Fruit fly (Drosophila melanogaster) whole organism, pupa: Measurements from ENCODE around the gene CG4218.

ENCODE experiments used
- CG10348 ChIP-seq: fragments of 200-800 bp; sonication (Bioruptor generic); IDR thresholded peaks from 2 replicates; pipeline ENCODE4 v1.3.6; 2022; ENCODE audit warnings: missing biosample characterization, missing genetic modification characterization
- CG12605 ChIP-seq: fragments of 200-800 bp; sonication (Bioruptor generic); IDR thresholded peaks from 2 replicates; pipeline ENCODE4 v1.3.6; 2022; ENCODE audit warnings: missing biosample characterization, missing genetic modification characterization
- CG13204 ChIP-seq: fragments of 200-800 bp; sonication (Bioruptor generic); optimal IDR thresholded peaks from 2 replicates; lab custom pipeline; 2018; ENCODE audit warnings: missing biosample characterization, mild to moderate bottlenecking, missing genetic modification characterization, moderate library complexity
- CG14655 ChIP-seq: fragments of 200-800 bp; sonication (Bioruptor generic); optimal IDR thresholded peaks from 3 replicates; lab custom pipeline; 2017; ENCODE audit warnings: mild to moderate bottlenecking, missing biosample characterization, missing genetic modification reagents, missing genetic modification characterization
- CG15710 ChIP-seq: fragments of 200-800 bp; sonication (Bioruptor generic); optimal IDR thresholded peaks from 2 replicates; lab custom pipeline; 2018; ENCODE audit warnings: missing biosample characterization, mild to moderate bottlenecking, missing genetic modification characterization, moderate library complexity
- CG17806 ChIP-seq: fragments of 200-800 bp; sonication (Bioruptor generic); optimal IDR thresholded peaks from 2 replicates; lab custom pipeline; 2018; ENCODE audit warnings: missing biosample characterization, mild to moderate bottlenecking, missing genetic modification characterization, moderate library complexity
- CG32121 ChIP-seq: fragments of 200-800 bp; sonication (Bioruptor generic); IDR thresholded peaks from 2 replicates; pipeline ENCODE4 v1.3.6; 2022; ENCODE audit warnings: missing biosample characterization, missing genetic modification characterization
- CG34367 ChIP-seq: fragments of 200-800 bp; sonication (Bioruptor generic); optimal IDR thresholded peaks from 2 replicates; lab custom pipeline; 2018; ENCODE audit warnings: missing biosample characterization, mild to moderate bottlenecking, missing genetic modification characterization
- CG4496 ChIP-seq: fragments of 200-800 bp; sonication (Bioruptor generic); IDR thresholded peaks from 3 replicates; pipeline ENCODE4 v1.3.6; 2022; ENCODE audit warnings: missing biosample characterization, missing genetic modification characterization
- CG8159 ChIP-seq: fragments of 200-800 bp; sonication (Bioruptor generic); optimal IDR thresholded peaks from 3 replicates; lab custom pipeline; 2018; ENCODE audit warnings: missing biosample characterization, mild to moderate bottlenecking, missing genetic modification characterization, moderate library complexity
- CG8301 ChIP-seq: fragments of 200-800 bp; sonication (Bioruptor generic); optimal IDR thresholded peaks from 2 replicates; lab custom pipeline; 2018; ENCODE audit warnings: missing biosample characterization, mild to moderate bottlenecking, missing genetic modification characterization
- CG9948 ChIP-seq: fragments of 200-800 bp; sonication (Bioruptor generic); optimal IDR thresholded peaks from 2 replicates; lab custom pipeline; 2018; ENCODE audit warnings: missing biosample characterization, mild to moderate bottlenecking, missing genetic modification characterization, moderate library complexity
- D1 ChIP-seq: fragments of 200-800 bp; sonication (Bioruptor generic); optimal IDR thresholded peaks from 2 replicates; lab custom pipeline; 2018; ENCODE audit warnings: missing biosample characterization, mild to moderate bottlenecking, missing genetic modification characterization, moderate library complexity
- EcR ChIP-seq: fragments of 200-800 bp; sonication (Bioruptor generic); optimal IDR thresholded peaks from 3 replicates; lab custom pipeline; 2019; ENCODE audit warnings: missing biosample characterization, missing genetic modification characterization, mild to moderate bottlenecking, moderate library complexity, missing genetic modification reagents
- Ets98B ChIP-seq: fragments of 200-800 bp; sonication (Bioruptor generic); IDR thresholded peaks from 2 replicates; pipeline ENCODE4 v1.3.6; 2022; ENCODE audit warnings: missing biosample characterization, missing genetic modification characterization
- Pif1A ChIP-seq: fragments of 200-800 bp; sonication (Bioruptor generic); optimal IDR thresholded peaks from 3 replicates; lab custom pipeline; 2016; ENCODE audit warnings: missing biosample characterization, missing genetic modification characterization
- Pif1B ChIP-seq: fragments of 200-800 bp; sonication (Bioruptor generic); optimal IDR thresholded peaks from 3 replicates; lab custom pipeline; 2016; ENCODE audit warnings: missing biosample characterization, missing genetic modification characterization
- Snoo ChIP-seq: fragments of 200-800 bp; sonication (Bioruptor generic); optimal IDR thresholded peaks from 3 replicates; lab custom pipeline; 2017; ENCODE audit warnings: missing biosample characterization, mild to moderate bottlenecking, missing genetic modification characterization, inconsistent platforms
- fd96Ca ChIP-seq: fragments of 200-800 bp; sonication (Bioruptor generic); IDR thresholded peaks from 3 replicates; pipeline ENCODE4 v1.3.6; 2022; ENCODE audit warnings: missing biosample characterization, missing genetic modification characterization
- gl ChIP-seq: fragments of 200-800 bp; sonication (Bioruptor generic); optimal IDR thresholded peaks from 2 replicates; lab custom pipeline; 2018; ENCODE audit warnings: missing biosample characterization, mild to moderate bottlenecking, missing genetic modification characterization
- rn ChIP-seq: fragments of 200-800 bp; sonication (Bioruptor generic); IDR thresholded peaks from 2 replicates; pipeline ENCODE4 v1.3.6; 2022; ENCODE audit warnings: missing biosample characterization, missing genetic modification characterization

Gene CG4218

DNA sequence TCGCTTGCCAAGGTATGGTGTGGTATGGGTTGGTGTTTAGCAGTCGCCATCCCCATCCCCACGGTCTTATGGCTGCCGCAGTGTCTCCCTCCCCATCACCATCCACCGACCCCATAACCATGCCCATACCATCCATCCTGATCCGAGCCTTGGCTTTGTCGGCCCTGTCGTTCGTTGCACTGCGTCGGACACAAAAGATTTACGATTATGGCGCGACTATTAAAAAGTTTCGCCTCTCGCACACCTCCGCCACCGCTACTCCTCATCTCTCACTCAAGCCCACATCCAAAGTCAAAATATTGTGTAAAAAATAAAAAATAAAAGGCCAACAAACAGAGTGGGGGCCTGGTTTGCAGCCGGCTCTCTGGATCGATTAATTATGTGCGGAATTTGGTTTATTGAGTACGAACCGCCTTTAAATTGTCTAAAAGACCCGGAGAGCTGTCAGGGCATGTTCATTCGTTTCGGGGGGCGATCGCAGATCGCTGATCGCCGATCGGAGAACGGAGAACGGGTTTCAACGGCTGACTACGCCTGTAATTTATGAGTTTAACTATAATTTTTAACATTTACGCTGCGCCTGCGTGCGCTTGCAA, 17.5 kb downstream of the CG4218 start:
- TF ChIP-seq Ets98B, result no peak
- no peak for TF ChIP-seq CG17806 (tag; lab: Kevin White, UChicago)
- peak; percentile 54; the same call in 2 of the 3 replicates for TF ChIP-seq fd96Ca (GFP tag; lab: Robert Waterston, UW)
- TF ChIP-seq CG10348 (GFP tag; lab: Robert Waterston, UW), result no peak
- TF ChIP-seq D1 (tag; lab: Kevin White, UChicago), result no peak
- no peak for TF ChIP-seq CG8159 (tag; lab: Kevin White, UChicago)
- peak; percentile 1 for TF ChIP-seq gl
- no peak for TF ChIP-seq rn (GFP tag; lab: Robert Waterston, UW)
- TF ChIP-seq CG15710 (tag; lab: Kevin White, UChicago), result no peak
- peak; percentile 34 for TF ChIP-seq CG13204
- no peak for TF ChIP-seq CG8301 (tag; lab: Kevin White, UChicago)
- TF ChIP-seq CG14655 (GFP tag; lab: Kevin White, UChicago), result no peak
- no peak for TF ChIP-seq Pif1A (GFP tag; lab: Kevin White, UChicago)
- TF ChIP-seq EcR, result peak; percentile 94
- TF ChIP-seq CG9948, result no peak
- TF ChIP-seq CG32121 (GFP tag; lab: Robert Waterston, UW), result no peak
- no peak for TF ChIP-seq Pif1B (GFP tag; lab: Kevin White, UChicago)
- no peak for TF ChIP-seq Snoo (tag; lab: Kevin White, UChicago)
- no peak for TF ChIP-seq CG34367 (tag; lab: Kevin White, UChicago)
- TF ChIP-seq CG12605 (GFP tag; lab: Robert Waterston, UW), result no peak
- TF ChIP-seq CG4496 (GFP tag; lab: Robert Waterston, UW), result peak; percentile 38; the same call in 1 of the 3 replicates

- TF ChIP-seq fd96Ca (GFP tag; lab: Robert Waterston, UW) (no peak), Snoo (tag; lab: Kevin White, UChicago) (no peak), Pif1B (GFP tag; lab: Kevin White, UChicago) (no peak), CG12605 (GFP tag; lab: Robert Waterston, UW) (no peak), gl (no peak), CG9948 (no peak), CG15710 (tag; lab: Kevin White, UChicago) (no peak), CG14655 (GFP tag; lab: Kevin White, UChicago) (no peak), CG32121 (GFP tag; lab: Robert Waterston, UW) (no peak), D1 (tag; lab: Kevin White, UChicago) (no peak), Ets98B (no peak), CG34367 (tag; lab: Kevin White, UChicago) (no peak), CG8301 (tag; lab: Kevin White, UChicago) (no peak), CG4496 (GFP tag; lab: Robert Waterston, UW) (no peak), CG13204 (no peak), CG8159 (tag; lab: Kevin White, UChicago) (no peak)
These were observed 18.2 kb downstream of the CG4218 start for dm6 chr2L:14530685-14531084.

dm6 chr2L:14528954-14529660, 19.8 kb downstream of the CG4218 start:
- peak; percentile 39; the same call in 1 of the 3 replicates for TF ChIP-seq fd96Ca (GFP tag; lab: Robert Waterston, UW)
- TF ChIP-seq Pif1A (GFP tag; lab: Kevin White, UChicago), result peak; percentile 26
- no peak for TF ChIP-seq gl
- peak; percentile 41 for TF ChIP-seq CG9948
- TF ChIP-seq CG4496 (GFP tag; lab: Robert Waterston, UW), result 0 out of 3 replicates have a peak, but pooled peaks have one; percentile 50
- TF ChIP-seq CG13204, result no peak
- TF ChIP-seq CG17806 (tag; lab: Kevin White, UChicago), result peak; percentile 48
- peak; percentile 64 for TF ChIP-seq Pif1B (GFP tag; lab: Kevin White, UChicago)
- TF ChIP-seq CG32121 (GFP tag; lab: Robert Waterston, UW), result no peak
- TF ChIP-seq Ets98B, result no peak
- TF ChIP-seq CG10348 (GFP tag; lab: Robert Waterston, UW), result no peak
- TF ChIP-seq rn (GFP tag; lab: Robert Waterston, UW), result 0 out of 2 replicates have a peak, but pooled peaks have one; percentile 7
- TF ChIP-seq EcR, result no peak
- peak; percentile 62 for TF ChIP-seq CG15710 (tag; lab: Kevin White, UChicago)
- no peak; the same call in 1 of the 2 replicates for TF ChIP-seq CG12605 (GFP tag; lab: Robert Waterston, UW)
- peak; percentile 68 for TF ChIP-seq CG14655 (GFP tag; lab: Kevin White, UChicago)
- TF ChIP-seq Snoo (tag; lab: Kevin White, UChicago), result no peak
- TF ChIP-seq CG8159 (tag; lab: Kevin White, UChicago), result peak; percentile 39
- TF ChIP-seq CG8301 (tag; lab: Kevin White, UChicago), result peak; percentile 44
- TF ChIP-seq D1 (tag; lab: Kevin White, UChicago), result peak; percentile 29
- TF ChIP-seq CG34367 (tag; lab: Kevin White, UChicago), result peak; percentile 58

dm6 chr2L:14527200-14527797, 21.6 kb downstream of the CG4218 start:
- TF ChIP-seq CG10348 (GFP tag; lab: Robert Waterston, UW) (no peak), D1 (tag; lab: Kevin White, UChicago) (no peak), CG17806 (tag; lab: Kevin White, UChicago) (no peak), CG4496 (GFP tag; lab: Robert Waterston, UW) (no peak), CG13204 (no peak), Snoo (tag; lab: Kevin White, UChicago) (no peak), rn (GFP tag; lab: Robert Waterston, UW) (no peak), Pif1B (GFP tag; lab: Kevin White, UChicago) (no peak), CG8159 (tag; lab: Kevin White, UChicago) (no peak), Pif1A (GFP tag; lab: Kevin White, UChicago) (no peak), CG12605 (GFP tag; lab: Robert Waterston, UW) (no peak), gl (no peak), CG15710 (tag; lab: Kevin White, UChicago) (no peak), CG14655 (GFP tag; lab: Kevin White, UChicago) (no peak), Ets98B (no peak), CG34367 (tag; lab: Kevin White, UChicago) (no peak)
